Worm (Caenorhabditis elegans) whole organism, early embryonic: ENCODE measurements around the gene R12C12.6.

Experiments
- B0310.2 ChIP-seq: sonication (generic microtip); optimal IDR thresholded peaks from 2 replicates; lab custom pipeline; 2016; ENCODE audit warnings: mild to moderate bottlenecking, missing genetic modification characterization, missing compliant biosample characterization
- F13C5.2 ChIP-seq: sonication (generic microtip); optimal IDR thresholded peaks from 2 replicates; lab custom pipeline; 2017; ENCODE audit warnings: mild to moderate bottlenecking, missing genetic modification characterization, inconsistent platforms, missing compliant biosample characterization
- aly-1 ChIP-seq: sonication (generic microtip); optimal IDR thresholded peaks from 2 replicates; lab custom pipeline; 2016; ENCODE audit warnings: missing genetic modification characterization, missing compliant biosample characterization
- ama-1 ChIP-seq: fragments of 150-350 bp; optimal IDR thresholded peaks from 2 replicates; lab custom pipeline; 2014
- ceh-13 ChIP-seq: fragments of 200-800 bp; sonication (Bioruptor generic); optimal IDR thresholded peaks from 2 replicates; lab custom pipeline; 2018; ENCODE audit warnings: mild to moderate bottlenecking, missing genetic modification characterization, missing compliant biosample characterization
- ceh-36 ChIP-seq: sonication (generic microtip); optimal IDR thresholded peaks from 2 replicates; lab custom pipeline; 2016; ENCODE audit warnings: missing genetic modification characterization, inconsistent platforms, missing compliant biosample characterization
- ets-7 ChIP-seq: sonication (generic microtip); optimal IDR thresholded peaks from 2 replicates; lab custom pipeline; 2016; ENCODE audit warnings: missing genotype, missing genetic modification characterization, missing compliant biosample characterization
- flt-1 ChIP-seq: fragments of 200-800 bp; sonication (Bioruptor generic); IDR thresholded peaks from 2 replicates; pipeline ENCODE4 v1.3.6; 2022; ENCODE audit warnings: missing genetic modification characterization, missing compliant biosample characterization
- hmbx-1 ChIP-seq: sonication (generic microtip); optimal IDR thresholded peaks from 2 replicates; lab custom pipeline; 2016; ENCODE audit warnings: mild to moderate bottlenecking, missing genetic modification characterization, missing compliant biosample characterization
- hmg-4 ChIP-seq: fragments of 200-800 bp; sonication (Bioruptor generic); optimal IDR thresholded peaks from 2 replicates; lab custom pipeline; 2018; ENCODE audit warnings: mild to moderate bottlenecking, missing genetic modification characterization, missing compliant biosample characterization
- hnd-1 ChIP-seq: sonication (generic microtip); optimal IDR thresholded peaks from 2 replicates; lab custom pipeline; 2016; ENCODE audit warnings: missing genetic modification characterization, missing compliant biosample characterization
- pes-1 ChIP-seq: fragments of 200-800 bp; sonication (Bioruptor generic); IDR thresholded peaks from 2 replicates; pipeline ENCODE4 v1.3.6; 2022; ENCODE audit warnings: missing genetic modification reagents, missing genetic modification characterization, missing compliant biosample characterization
- scrt-1 ChIP-seq: fragments of 200-800 bp; sonication (Bioruptor generic); IDR thresholded peaks from 2 replicates; pipeline ENCODE4 v1.3.6; 2022; ENCODE audit warnings: missing genetic modification characterization, missing compliant biosample characterization
- sea-1 ChIP-seq: fragments of 200-800 bp; sonication (Bioruptor generic); conservative IDR thresholded peaks from 2 replicates; pipeline ENCODE4 v1.3.6; 2022; ENCODE audit warnings: missing genetic modification characterization, missing compliant biosample characterization
- tbx-11 ChIP-seq: fragments of 200-800 bp; sonication (Bioruptor generic); IDR thresholded peaks from 2 replicates; pipeline ENCODE4 v1.3.6; 2022; ENCODE audit warnings: missing genetic modification characterization, missing compliant biosample characterization
- tbx-37 ChIP-seq: fragments of 200-800 bp; sonication (Bioruptor generic); conservative IDR thresholded peaks from 2 replicates; pipeline ENCODE4 v1.3.6; 2022; ENCODE audit warnings: missing genetic modification reagents, missing genetic modification characterization, missing compliant biosample characterization
- tra-4 ChIP-seq: sonication (generic microtip); optimal IDR thresholded peaks from 2 replicates; lab custom pipeline; 2017; ENCODE audit warnings: missing genetic modification characterization, missing compliant biosample characterization

Gene R12C12.6

ce11 chrII:6047639-6048159 is at the start of gene R12C12.6, which contains the start of gene ran-5:
Gene R12C12.6, minus strand, starts transcription at chrII:6047867.
Gene ran-5, plus strand, starts transcription at chrII:6048109.
- TF ChIP-seq ets-7 (no peak), pes-1 (no peak; the same call in 1 of the 2 replicates), ceh-13 (no peak), F13C5.2 (peak; percentile 71), tbx-37 (GFP tag; lab: Robert Waterston, UW) (0 out of 2 replicates have a peak, but pooled peaks have one; percentile 13), tbx-11 (GFP tag; lab: Robert Waterston, UW) (no peak), sea-1 (GFP tag; lab: Robert Waterston, UW) (no peak), ama-1 (lab: Kevin White, UChicago) (no peak), scrt-1 (GFP tag; lab: Robert Waterston, UW) (no peak), hmbx-1 (tag; lab: Kevin White, UChicago) (no peak), flt-1 (GFP tag; lab: Robert Waterston, UW) (peak; percentile 70), hmg-4 (GFP tag; lab: Kevin White, UChicago) (no peak), ceh-36 (peak; percentile 55), tra-4 (tag; lab: Kevin White, UChicago) (no peak)

DNA sequence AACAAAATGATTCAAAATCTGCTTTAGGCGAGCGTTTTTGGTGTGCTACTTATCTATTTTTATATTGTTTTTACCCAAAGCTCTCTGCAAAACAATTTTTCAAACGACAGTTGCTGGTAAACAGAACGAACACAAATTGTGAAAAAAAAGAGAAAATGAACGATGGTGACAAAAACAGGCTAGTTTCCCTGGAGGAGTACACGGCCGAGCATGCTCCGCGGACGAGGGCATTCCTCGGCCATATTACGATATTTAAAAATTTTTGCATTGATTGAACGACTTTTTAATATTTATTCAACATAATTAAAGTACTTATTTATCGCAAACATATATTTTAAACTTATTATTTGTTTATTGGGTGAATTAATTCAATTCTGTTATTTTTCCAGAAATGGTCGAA is 49.8 kb upstream of the R12C12.6 start, which contains the start of the genes tpp-2 and rbbp-5:
Gene tpp-2, minus strand, starts transcription at position 157 of the 400 bp plus-strand sequence.
Gene rbbp-5, plus strand, starts transcription at position 390 of the 400 bp plus-strand sequence.
- peak; percentile 57; the same call in 1 of the 2 replicates for TF ChIP-seq tbx-37 (GFP tag; lab: Robert Waterston, UW)
- TF ChIP-seq F13C5.2, result no peak

DNA sequence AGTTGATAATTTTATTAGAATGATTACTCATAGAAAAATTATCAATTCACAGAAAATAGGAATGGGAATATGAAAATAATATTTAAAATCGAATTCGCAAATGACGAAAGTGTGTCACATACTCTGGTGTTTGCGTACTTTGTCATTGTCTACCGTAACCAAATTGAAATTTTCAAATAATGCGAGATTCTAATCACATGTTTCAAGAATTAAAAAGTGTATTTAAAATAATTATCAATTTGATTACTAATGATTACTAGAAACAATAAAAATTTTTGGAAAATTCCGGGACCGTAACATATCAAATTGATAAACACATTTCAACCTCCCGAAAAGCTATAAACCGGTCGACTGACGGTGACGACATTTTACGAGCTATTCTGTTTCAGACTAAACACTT is 43.7 kb upstream of the R12C12.6 start, which contains the start of the genes fbf-2 and nspg-3:
Gene fbf-2, minus strand, starts transcription at position 101 of the 400 bp plus-strand sequence.
Gene nspg-3, plus strand, starts transcription at position 388 of the 400 bp plus-strand sequence.
- TF ChIP-seq B0310.2 (tag; lab: Kevin White, UChicago) (no peak), ama-1 (lab: Kevin White, UChicago) (no peak), hmbx-1 (tag; lab: Kevin White, UChicago) (no peak), scrt-1 (GFP tag; lab: Robert Waterston, UW) (no peak), tbx-37 (GFP tag; lab: Robert Waterston, UW) (no peak), flt-1 (GFP tag; lab: Robert Waterston, UW) (no peak), ceh-13 (no peak), F13C5.2 (no peak), ets-7 (no peak), tra-4 (tag; lab: Kevin White, UChicago) (no peak), ceh-36 (no peak)

ce11 chrII:6082620-6083019 is 35.0 kb upstream of the R12C12.6 start, which contains the start of gene F21H12.3:
Gene F21H12.3, plus strand, starts transcription at chrII:6082920.
- TF ChIP-seq tbx-11 (GFP tag; lab: Robert Waterston, UW) (no peak), ets-7 (no peak), tra-4 (tag; lab: Kevin White, UChicago) (no peak), pes-1 (no peak), sea-1 (GFP tag; lab: Robert Waterston, UW) (no peak), hnd-1 (tag; lab: Kevin White, UChicago) (no peak), hmbx-1 (tag; lab: Kevin White, UChicago) (no peak), ceh-36 (no peak), tbx-37 (GFP tag; lab: Robert Waterston, UW) (no peak), scrt-1 (GFP tag; lab: Robert Waterston, UW) (no peak), aly-1 (no peak), ama-1 (lab: Kevin White, UChicago) (no peak), hmg-4 (GFP tag; lab: Kevin White, UChicago) (no peak), flt-1 (GFP tag; lab: Robert Waterston, UW) (no peak)

DNA sequence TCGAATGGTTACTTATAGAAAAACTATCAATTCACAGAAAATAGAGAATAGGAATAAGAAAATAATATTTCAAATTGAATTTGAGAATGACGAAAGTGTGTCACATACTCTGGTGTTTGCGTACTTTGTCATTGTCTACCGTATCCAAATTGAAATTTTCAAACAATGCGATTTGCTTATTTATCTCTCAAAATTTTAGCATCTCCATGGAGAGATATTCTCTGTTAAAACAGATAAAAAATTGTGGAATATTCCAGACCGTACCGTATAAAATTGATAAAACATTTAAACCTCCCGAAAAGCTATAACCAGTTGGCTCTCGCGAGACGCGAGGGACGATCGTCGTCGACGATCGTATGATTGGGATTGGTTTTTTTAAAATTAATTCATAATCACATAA is 33.1 kb upstream of the R12C12.6 start, which contains the start of gene fbf-1:
Gene fbf-1, minus strand, starts transcription at position 101 of the 400 bp plus-strand sequence.
- TF ChIP-seq aly-1, result no peak
- TF ChIP-seq ceh-13, result no peak
- no peak for TF ChIP-seq ets-7
- no peak for TF ChIP-seq F13C5.2

DNA sequence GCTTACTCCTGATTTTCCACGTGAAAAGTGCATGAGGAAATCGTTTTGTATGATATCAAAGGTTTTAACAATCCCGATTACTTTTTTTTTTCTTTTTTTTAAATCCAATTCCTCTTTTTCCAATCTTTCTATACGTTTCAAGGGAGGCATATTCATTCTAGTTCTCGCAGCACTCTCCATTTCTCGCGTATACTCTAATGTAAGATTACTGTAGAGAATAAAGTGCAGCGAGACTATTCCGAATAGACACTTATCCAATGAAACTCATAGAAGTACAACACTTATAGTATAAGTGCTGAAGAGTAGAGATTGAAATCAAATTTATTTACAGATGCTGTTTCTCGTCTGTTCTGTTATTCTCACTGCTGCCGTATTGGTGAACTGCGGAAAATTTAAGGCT is 29.9 kb upstream of the R12C12.6 start, which contains the start of gene H12I13.6:
Gene H12I13.6, plus strand, starts transcription at position 301 of the 400 bp plus-strand sequence.
- no peak for TF ChIP-seq ceh-13
- no peak for TF ChIP-seq aly-1
- no peak for TF ChIP-seq ets-7
- no peak for TF ChIP-seq scrt-1 (GFP tag; lab: Robert Waterston, UW)
- TF ChIP-seq hnd-1 (tag; lab: Kevin White, UChicago), result no peak
- no peak for TF ChIP-seq hmbx-1 (tag; lab: Kevin White, UChicago)
- TF ChIP-seq flt-1 (GFP tag; lab: Robert Waterston, UW), result no peak
- no peak for TF ChIP-seq tbx-11 (GFP tag; lab: Robert Waterston, UW)
- TF ChIP-seq tra-4 (tag; lab: Kevin White, UChicago), result no peak
- TF ChIP-seq ceh-36, result no peak
- TF ChIP-seq ama-1 (lab: Kevin White, UChicago), result no peak
- no peak for TF ChIP-seq sea-1 (GFP tag; lab: Robert Waterston, UW)

DNA sequence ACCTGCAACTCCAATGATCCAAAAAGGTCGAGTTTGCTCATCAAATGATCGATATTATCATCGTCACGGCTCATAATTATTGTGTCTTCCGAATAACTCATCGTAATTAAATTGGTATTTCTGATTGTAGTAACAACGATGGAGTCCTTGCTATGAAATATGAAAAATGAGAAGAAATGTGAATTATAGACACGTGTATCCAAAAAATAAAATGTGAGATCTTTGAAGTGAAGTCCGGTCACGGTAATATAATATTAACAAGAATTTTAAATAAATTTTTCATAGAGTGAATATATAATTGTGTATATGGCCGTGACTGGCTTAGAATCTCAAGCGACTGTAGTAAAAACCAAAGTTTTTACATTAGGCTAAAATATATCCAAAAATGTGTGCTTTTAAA is 19.4 kb upstream of the R12C12.6 start, which contains the start of gene H12I13.1:
Gene H12I13.1, minus strand, starts transcription at position 101 of the 400 bp plus-strand sequence.
- no peak for TF ChIP-seq flt-1 (GFP tag; lab: Robert Waterston, UW)

DNA sequence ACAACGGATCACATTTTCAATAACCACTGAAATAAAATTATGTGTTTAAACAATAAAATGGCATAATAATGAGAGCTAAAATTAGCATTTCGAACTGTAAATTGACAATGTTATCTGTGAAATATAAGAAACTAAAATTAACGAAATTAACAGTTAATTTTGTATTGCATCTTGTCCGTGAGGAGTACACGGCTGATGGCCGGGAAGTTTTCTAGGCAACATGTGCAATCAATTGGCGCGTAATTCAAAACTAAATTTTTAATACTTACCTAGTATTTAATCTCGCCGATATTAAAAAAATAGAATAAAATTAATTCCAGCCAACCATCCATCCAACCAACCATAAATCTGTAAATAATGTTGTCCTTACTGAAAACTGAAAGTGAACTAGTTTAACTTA is 13.8 kb upstream of the R12C12.6 start:
- TF ChIP-seq hmbx-1 (tag; lab: Kevin White, UChicago) (no peak), tbx-37 (GFP tag; lab: Robert Waterston, UW) (peak; percentile 91)
